Worm (Caenorhabditis elegans) whole organism, L1 larva: ENCODE results near the gene Y39A1C.1.

ENCODE experiments used
- C04F5.9 ChIP-seq: sonication (generic microtip); optimal IDR thresholded peaks from 2 replicates; lab custom pipeline; 2016; ENCODE audit warnings: missing genetic modification characterization, missing compliant biosample characterization
- C16A3.4 ChIP-seq: fragments of 150-350 bp; optimal IDR thresholded peaks from 2 replicates; lab custom pipeline; 2014; ENCODE audit warnings: missing biosample characterization, missing genetic modification characterization
- C34B4.2 ChIP-seq: sonication (generic microtip); optimal IDR thresholded peaks from 2 replicates; lab custom pipeline; 2017; ENCODE audit warnings: mild to moderate bottlenecking, missing genetic modification characterization, missing compliant biosample characterization
- F16B12.6 ChIP-seq: fragments of 150-350 bp; optimal IDR thresholded peaks from 2 replicates; lab custom pipeline; 2014; ENCODE audit warnings: missing biosample characterization, missing genetic modification characterization
- aha-1 ChIP-seq: fragments of 150-350 bp; optimal IDR thresholded peaks from 2 replicates; lab custom pipeline; 2014; ENCODE audit warnings: missing biosample characterization, missing genetic modification characterization
- aly-2 ChIP-seq: fragments of 150-350 bp; optimal IDR thresholded peaks from 2 replicates; lab custom pipeline; 2014; ENCODE audit warnings: missing biosample characterization, missing genetic modification characterization
- blmp-1 ChIP-seq: fragments of 150-350 bp; optimal IDR thresholded peaks from 2 replicates; lab custom pipeline; 2014; ENCODE audit warnings: missing biosample characterization, missing genetic modification characterization
- ceh-90 ChIP-seq: sonication (generic microtip); optimal IDR thresholded peaks from 2 replicates; lab custom pipeline; 2016; ENCODE audit warnings: missing genetic modification characterization, missing compliant biosample characterization
- dpl-1 ChIP-seq, 3 experiments: fragments of 150-350 bp in 2 of 3; sonication (generic microtip) in 1 of 3; optimal IDR thresholded peaks; 2 replicates each; lab custom pipeline; 2014 to 2017; ENCODE audit warnings: missing biosample characterization in 3 of 3, missing genetic modification characterization in 3 of 3, missing genetic modification reagents in 3 of 3
- dsc-1 ChIP-seq: sonication (generic microtip); optimal IDR thresholded peaks from 2 replicates; lab custom pipeline; 2016; ENCODE audit warnings: mild to moderate bottlenecking, missing genetic modification characterization, missing compliant biosample characterization
- efl-1 ChIP-seq, 4 experiments: fragments of 150-350 bp; optimal IDR thresholded peaks in 3 of 4; peaks in 1 of 4; 1 replicate in 1 of 4; 2 replicates in 3 of 4; lab custom pipeline; 2014; ENCODE audit warnings: missing biosample characterization in 2 of 4, missing genetic modification characterization in 2 of 4, missing genetic modification reagents in 2 of 4
- efl-3 ChIP-seq: fragments of 200-800 bp; sonication (Bioruptor generic); optimal IDR thresholded peaks from 2 replicates; lab custom pipeline; 2018; ENCODE audit warnings: mild to moderate bottlenecking, missing genetic modification characterization, missing compliant biosample characterization
- egl-27 ChIP-seq, 2 experiments: fragments of 150-350 bp in 1 of 2; sonication (generic microtip); optimal IDR thresholded peaks; 3 replicates each; lab custom pipeline; 2017 to 2018; ENCODE audit warnings: missing biosample characterization in 2 of 2, missing genetic modification characterization in 2 of 2, missing genetic modification reagents in 2 of 2
- elt-2 ChIP-seq: sonication (generic microtip); optimal IDR thresholded peaks from 2 replicates; lab custom pipeline; 2016; ENCODE audit warnings: missing genetic modification characterization, mild to moderate bottlenecking, inconsistent platforms, missing compliant biosample characterization, missing genetic modification reagents
- elt-3 ChIP-seq, 6 experiments: fragments of 150-350 bp in 1 of 6; sonication (generic microtip); optimal IDR thresholded peaks; 2 replicates each; lab custom pipeline; 2017 to 2018; ENCODE audit warnings: missing biosample characterization in 6 of 6, missing genetic modification characterization in 6 of 6, inconsistent platforms in 1 of 6
- ets-5 ChIP-seq: fragments of 200-800 bp; sonication (Bioruptor generic); IDR thresholded peaks from 2 replicates; pipeline ENCODE4 v1.3.6; 2022; ENCODE audit warnings: missing genetic modification characterization, missing compliant biosample characterization
- fkh-10 ChIP-seq: sonication (generic microtip); optimal IDR thresholded peaks from 2 replicates; lab custom pipeline; 2017; ENCODE audit warnings: missing biosample characterization, missing genetic modification reagents, missing genetic modification characterization
- fos-1 ChIP-seq: fragments of 150-350 bp; optimal IDR thresholded peaks from 2 replicates; lab custom pipeline; 2014; ENCODE audit warnings: missing biosample characterization, missing genetic modification characterization
- hlh-17 ChIP-seq: fragments of 200-800 bp; sonication (Bioruptor generic); optimal IDR thresholded peaks from 2 replicates; lab custom pipeline; 2018; ENCODE audit warnings: missing genetic modification characterization, mild to moderate bottlenecking, missing compliant biosample characterization, moderate library complexity, borderline replicate concordance
- hpl-2 ChIP-seq: fragments of 150-350 bp; optimal IDR thresholded peaks from 2 replicates; lab custom pipeline; 2014; ENCODE audit warnings: missing biosample characterization, missing genetic modification reagents, missing genetic modification characterization
- irx-1 ChIP-seq: sonication (generic microtip); optimal IDR thresholded peaks from 2 replicates; lab custom pipeline; 2016; ENCODE audit warnings: missing genetic modification characterization, missing compliant biosample characterization
- jun-1 ChIP-seq: fragments of 150-350 bp; optimal IDR thresholded peaks from 2 replicates; lab custom pipeline; 2014; ENCODE audit warnings: missing biosample characterization, missing genetic modification reagents, missing genetic modification characterization
- lin-13 ChIP-seq: fragments of 150-350 bp; optimal IDR thresholded peaks from 2 replicates; lab custom pipeline; 2014; ENCODE audit warnings: missing biosample characterization, missing genetic modification reagents, missing genetic modification characterization
- lin-14 ChIP-seq: fragments of 200-800 bp; sonication (Bioruptor generic); optimal IDR thresholded peaks from 2 replicates; lab custom pipeline; 2018; ENCODE audit warnings: mild to moderate bottlenecking, missing genetic modification characterization, moderate library complexity, missing compliant biosample characterization
- lin-15B ChIP-seq: fragments of 150-350 bp; sonication (generic microtip); optimal IDR thresholded peaks from 3 replicates; lab custom pipeline; 2014; ENCODE audit warnings: missing biosample characterization, missing genetic modification characterization
- lin-39 ChIP-seq: fragments of 150-350 bp; optimal IDR thresholded peaks from 2 replicates; lab custom pipeline; 2014; ENCODE audit warnings: missing biosample characterization, missing genetic modification reagents, missing genetic modification characterization
- lir-3 ChIP-seq: sonication (generic microtip); optimal IDR thresholded peaks from 2 replicates; lab custom pipeline; 2016; ENCODE audit warnings: mild to moderate bottlenecking, missing genetic modification characterization, moderate library complexity, missing compliant biosample characterization; ENCODE audit not compliant: poor library complexity
- lsy-2 ChIP-seq, 2 experiments: fragments of 150-350 bp; optimal IDR thresholded peaks; 2 replicates each; lab custom pipeline; 2014; ENCODE audit warnings: missing biosample characterization in 2 of 2, missing genetic modification characterization in 2 of 2
- mab-9 ChIP-seq: fragments of 200-800 bp; sonication (Bioruptor generic); IDR thresholded peaks from 2 replicates; pipeline ENCODE4 v1.3.6; 2022; ENCODE audit warnings: missing genetic modification reagents, missing genetic modification characterization, missing compliant biosample characterization
- mdl-1 ChIP-seq, 2 experiments: fragments of 150-350 bp; optimal IDR thresholded peaks; 2 replicates each; lab custom pipeline; 2014 to 2017; ENCODE audit warnings: missing biosample characterization in 2 of 2, missing genetic modification characterization in 2 of 2, inconsistent platforms in 1 of 2
- mef-2 ChIP-seq: fragments of 150-350 bp; optimal IDR thresholded peaks from 2 replicates; lab custom pipeline; 2014; ENCODE audit warnings: missing biosample characterization, missing genetic modification characterization
- nhr-11 ChIP-seq: fragments of 150-350 bp; optimal IDR thresholded peaks from 2 replicates; lab custom pipeline; 2014; ENCODE audit warnings: missing biosample characterization, missing genetic modification characterization
- nhr-12 ChIP-seq: sonication (generic microtip); optimal IDR thresholded peaks from 2 replicates; lab custom pipeline; 2017; ENCODE audit warnings: missing biosample characterization, missing genetic modification characterization
- nhr-19 ChIP-seq: fragments of 200-800 bp; sonication (Bioruptor generic); conservative IDR thresholded peaks from 2 replicates; pipeline ENCODE4 v1.3.6; 2022; ENCODE audit warnings: missing genetic modification characterization, missing compliant biosample characterization
- nhr-28 ChIP-seq: fragments of 150-350 bp; optimal IDR thresholded peaks from 2 replicates; lab custom pipeline; 2014; ENCODE audit warnings: missing biosample characterization, missing genetic modification characterization
- nhr-47 ChIP-seq: sonication (generic microtip); optimal IDR thresholded peaks from 2 replicates; lab custom pipeline; 2016; ENCODE audit warnings: mild to moderate bottlenecking, missing genetic modification characterization, moderate library complexity, missing compliant biosample characterization
- nhr-71 ChIP-seq: sonication (generic microtip); optimal IDR thresholded peaks from 2 replicates; lab custom pipeline; 2016; ENCODE audit warnings: mild to moderate bottlenecking, missing genetic modification characterization, moderate library complexity, missing compliant biosample characterization
- nhr-76 ChIP-seq: sonication (generic microtip); optimal IDR thresholded peaks from 2 replicates; lab custom pipeline; 2017; ENCODE audit warnings: missing biosample characterization, missing genetic modification characterization
- nhr-77 ChIP-seq: fragments of 150-350 bp; optimal IDR thresholded peaks from 2 replicates; lab custom pipeline; 2014; ENCODE audit warnings: missing biosample characterization, missing genetic modification characterization
- nhr-85 ChIP-seq: sonication (generic microtip); peaks from one replicate; lab custom pipeline; 2016; ENCODE audit warnings: missing genetic modification characterization, inconsistent platforms, missing compliant biosample characterization
- rnt-1 ChIP-seq: sonication (generic microtip); optimal IDR thresholded peaks from 2 replicates; lab custom pipeline; 2016; ENCODE audit warnings: mild to moderate bottlenecking, missing genetic modification characterization, moderate library complexity, missing compliant biosample characterization
- skn-1 ChIP-seq: fragments of 150-350 bp; optimal IDR thresholded peaks from 2 replicates; lab custom pipeline; 2014; ENCODE audit warnings: missing biosample characterization, missing genetic modification characterization
- tbx-2 ChIP-seq: sonication (generic microtip); optimal IDR thresholded peaks from 2 replicates; lab custom pipeline; 2016; ENCODE audit warnings: missing genetic modification characterization, missing compliant biosample characterization
- tlp-1 ChIP-seq: fragments of 150-350 bp; optimal IDR thresholded peaks from 2 replicates; lab custom pipeline; 2014; ENCODE audit warnings: missing biosample characterization, missing genetic modification characterization
- unc-130 ChIP-seq: fragments of 150-350 bp; optimal IDR thresholded peaks from 2 replicates; lab custom pipeline; 2017; ENCODE audit warnings: missing biosample characterization, missing genetic modification characterization, inconsistent platforms
- unc-98 ChIP-seq: fragments of 200-800 bp; sonication (Bioruptor generic); IDR thresholded peaks from 2 replicates; pipeline ENCODE4 v1.3.6; 2022; ENCODE audit warnings: missing genetic modification characterization, missing compliant biosample characterization
- vab-15 ChIP-seq: sonication (generic microtip); optimal IDR thresholded peaks from 2 replicates; lab custom pipeline; 2017; ENCODE audit warnings: missing genotype, mild to moderate bottlenecking, missing genetic modification characterization, missing compliant biosample characterization
- xbp-1 ChIP-seq: sonication (generic microtip); optimal IDR thresholded peaks from 2 replicates; lab custom pipeline; 2016; ENCODE audit warnings: missing genetic modification characterization, missing compliant biosample characterization
- zip-4 ChIP-seq: fragments of 200-800 bp; sonication (Bioruptor generic); optimal IDR thresholded peaks from 2 replicates; lab custom pipeline; 2018; ENCODE audit warnings: mild to moderate bottlenecking, missing genetic modification characterization, moderate library complexity, missing compliant biosample characterization
- ztf-11 ChIP-seq, 2 experiments: sonication (generic microtip); optimal IDR thresholded peaks; 2 replicates each; lab custom pipeline; 2016 to 2017; ENCODE audit warnings: missing genetic modification characterization in 2 of 2, missing biosample characterization in 1 of 2, missing compliant biosample characterization in 1 of 2

Y39A1C.1 gene

ce11 chrIII:10881996-10882395, 26.7 kb downstream of the Y39A1C.1 start (continued):
- TF ChIP-seq hpl-2 (GFP tag; lab: Kevin White, UChicago), result peak; percentile 18
- peak; percentile 46 for TF ChIP-seq lin-13
- 0 out of 2 replicates have a peak, but pooled peaks have one; percentile 25 for TF ChIP-seq mab-9
- TF ChIP-seq xbp-1 (tag; lab: Kevin White, UChicago), result peak; percentile 79
- no peak for TF ChIP-seq tlp-1 (tag; lab: Kevin White, UChicago)
- TF ChIP-seq unc-130 (tag; lab: Kevin White, UChicago), result peak; percentile 31
- peak; percentile 73 for TF ChIP-seq irx-1
- no peak for TF ChIP-seq efl-3 (GFP tag; lab: Kevin White, UChicago)
- peak; percentile 74 for TF ChIP-seq lin-39
- peak; percentile 40 for TF ChIP-seq blmp-1 (tag; lab: Kevin White, UChicago)
- no peak for TF ChIP-seq lir-3 (tag; lab: Kevin White, UChicago)
- peak; percentile 35 for TF ChIP-seq jun-1 (tag; lab: Kevin White, UChicago)
- no peak for TF ChIP-seq egl-27 (tag; optimal IDR thresholded peaks at IDR 0.05; lab: Kevin White, UChicago)
- TF ChIP-seq nhr-47 (tag; lab: Kevin White, UChicago), result peak; percentile 84
- TF ChIP-seq mdl-1 (tag; optimal IDR thresholded peaks at IDR 0.05; lab: Kevin White, UChicago), result peak in 1 of 2 experiments; percentile 52
- peak; percentile 13 for TF ChIP-seq C04F5.9 (tag; lab: Kevin White, UChicago)
- no peak for TF ChIP-seq ets-5 (GFP tag; lab: Robert Waterston, UW)
- TF ChIP-seq nhr-85, result peak; percentile 87
- TF ChIP-seq aly-2, result peak; percentile 41
- TF ChIP-seq lin-14 (GFP tag; lab: Kevin White, UChicago), result no peak
- peak; percentile 81 for TF ChIP-seq dsc-1 (tag; lab: Kevin White, UChicago)
- TF ChIP-seq nhr-28 (tag; lab: Kevin White, UChicago), result no peak
- TF ChIP-seq nhr-77 (tag; lab: Kevin White, UChicago), result peak; percentile 56
- peak; percentile 53 for TF ChIP-seq F16B12.6
- peak; percentile 59 for TF ChIP-seq C16A3.4 (tag; lab: Kevin White, UChicago)
- TF ChIP-seq nhr-12 (tag; lab: Kevin White, UChicago), result no peak
- TF ChIP-seq tbx-2 (tag; lab: Kevin White, UChicago), result peak; percentile 79
- TF ChIP-seq rnt-1 (tag; lab: Kevin White, UChicago), result no peak
- TF ChIP-seq nhr-19 (GFP tag; lab: Robert Waterston, UW), result peak; percentile 74
- TF ChIP-seq skn-1 (tag; lab: Kevin White, UChicago), result peak; percentile 80
- TF ChIP-seq efl-1 (optimal IDR thresholded peaks at IDR 0.05; lab: Kevin White, UChicago), result peak; percentile 80 to 84
- TF ChIP-seq efl-1 (GFP tag; optimal IDR thresholded peaks at IDR 0.05 in 1 of 2; lab: Kevin White, UChicago), result peak; percentile 78 to 96
- TF ChIP-seq lin-15B (tag; lab: Kevin White, UChicago), result peak; percentile 85
- TF ChIP-seq vab-15, result peak; percentile 2
- peak; percentile 58 for TF ChIP-seq nhr-11
- peak; percentile 82 to 84 for TF ChIP-seq lsy-2 (tag; optimal IDR thresholded peaks at IDR 0.05; lab: Kevin White, UChicago)
- no peak for TF ChIP-seq ceh-90 (tag; lab: Kevin White, UChicago)
- no peak for TF ChIP-seq elt-2 (tag; lab: Kevin White, UChicago)
- TF ChIP-seq aha-1 (tag; lab: Kevin White, UChicago), result peak; percentile 2
- no peak for TF ChIP-seq mef-2 (tag; lab: Kevin White, UChicago)
- no peak for TF ChIP-seq nhr-71
- no peak for TF ChIP-seq fkh-10 (GFP tag; lab: Kevin White, UChicago)
- TF ChIP-seq hlh-17 (GFP tag; lab: Kevin White, UChicago), result no peak
- peak in 1 of 2 experiments; percentile 48 for TF ChIP-seq ztf-11 (tag; optimal IDR thresholded peaks at IDR 0.05; lab: Kevin White, UChicago)
- peak; percentile 56 for TF ChIP-seq fos-1 (tag; lab: Kevin White, UChicago)
- peak in 2 of 6 experiments; percentile 35 to 36 for TF ChIP-seq elt-3 (tag; optimal IDR thresholded peaks at IDR 0.05; lab: Kevin White, UChicago)
- TF ChIP-seq dpl-1 (GFP tag; optimal IDR thresholded peaks at IDR 0.05; lab: Kevin White, UChicago), result peak; percentile 68 to 78 (median 77)
- TF ChIP-seq C34B4.2 (tag; lab: Kevin White, UChicago), result no peak
- TF ChIP-seq nhr-76, result no peak
- no peak for TF ChIP-seq zip-4 (GFP tag; lab: Kevin White, UChicago)
- no peak for TF ChIP-seq unc-98
